Worm (Caenorhabditis elegans): Measurements from ENCODE around the gene Y77E11A.7.

Gene Y77E11A.7

ce11 chrIV:1419795-1420509 lies at the start of gene Y77E11A.7 (continued):
- TF ChIP-seq pbrm-1 (GFP tag; IDR thresholded peaks at IDR 0.05) (peak; percentile 48; the same call in 1 of the 2 replicates), snpc-4 (GFP tag; optimal IDR thresholded peaks at IDR 0.05) (no peak), snpc-4 (tag; optimal IDR thresholded peaks at IDR 0.05) (peak in 2 of 4 experiments; percentile 42 to 57), T26A5.8 (tag; optimal IDR thresholded peaks at IDR 0.05) (no peak), lsl-1 (GFP tag; optimal IDR thresholded peaks at IDR 0.05) (peak; percentile 95), tbp1 (GFP tag; optimal IDR thresholded peaks at IDR 0.05) (peak; percentile 1), fkh-3 (tag; optimal IDR thresholded peaks at IDR 0.05) (no peak), D2030.7 (GFP tag; IDR thresholded peaks at IDR 0.05) (peak; percentile 73), lin-26 (GFP tag; IDR thresholded peaks at IDR 0.05) (0 out of 2 replicates have a peak, but pooled peaks have one; percentile 29), egl-18 (GFP tag; IDR thresholded peaks at IDR 0.05) (no peak), madf-3 (GFP tag; IDR thresholded peaks at IDR 0.05) (peak; percentile 98), egrh-3 (GFP tag; IDR thresholded peaks at IDR 0.05) (peak; percentile 66), ztf-18 (tag; optimal IDR thresholded peaks at IDR 0.05) (peak; percentile 68), hsf-1 (GFP tag; IDR thresholded peaks at IDR 0.05) (no peak), sptf-2 (GFP tag; optimal IDR thresholded peaks at IDR 0.05) (peak; percentile 58), nhr-90 (tag; optimal IDR thresholded peaks at IDR 0.05) (no peak), B0261.1 (tag; optimal IDR thresholded peaks at IDR 0.05) (no peak), B0336.3 (GFP tag; IDR thresholded peaks at IDR 0.05) (peak; percentile 71), nfya-1 (tag; optimal IDR thresholded peaks at IDR 0.05; ENCODE audit: borderline replicate concordance, insufficient read depth) (no peak), dpff-1 (tag; optimal IDR thresholded peaks at IDR 0.05) (no peak), lsy-27 (tag; optimal IDR thresholded peaks at IDR 0.05; ENCODE audit: borderline replicate concordance, insufficient read depth) (no peak), him-1 (tag; optimal IDR thresholded peaks at IDR 0.05) (peak; percentile 14), nhr-179 (tag; optimal IDR thresholded peaks at IDR 0.05) (no peak), lin-54 (GFP tag; optimal IDR thresholded peaks at IDR 0.05) (peak; percentile 68), bed-1 (GFP tag; IDR thresholded peaks at IDR 0.05) (no peak), gei-17 (GFP tag; optimal IDR thresholded peaks at IDR 0.05) (peak; percentile 4), dox-1 (GFP tag; IDR thresholded peaks at IDR 0.05) (peak; percentile 94), ceh-58 (GFP tag; IDR thresholded peaks at IDR 0.05) (no peak), mel-28 (tag; optimal IDR thresholded peaks at IDR 0.05; ENCODE audit: borderline replicate concordance) (no peak), snpc-1.3 (tag; optimal IDR thresholded peaks at IDR 0.05; ENCODE audit: insufficient read depth) (no peak), akir-1 (GFP tag; optimal IDR thresholded peaks at IDR 0.05) (no peak), ceh-91 (GFP tag; IDR thresholded peaks at IDR 0.05) (peak; percentile 69; the same call in 1 of the 2 replicates), ceh-40 (GFP tag; IDR thresholded peaks at IDR 0.05) (no peak), lin-35 (GFP tag; optimal IDR thresholded peaks at IDR 0.05) (peak in 1 of 3 experiments; percentile 82), aptf-3 (GFP tag; IDR thresholded peaks at IDR 0.05) (no peak), Y53G8AR.9 (GFP tag; conservative IDR thresholded peaks at IDR 0.05) (no peak), hmg-1.2 (GFP tag; IDR thresholded peaks at IDR 0.05) (peak; percentile 70; the same call in 1 of the 2 replicates), ztf-22 (GFP tag; optimal IDR thresholded peaks at IDR 0.05) (no peak), Y53F4B.3 (GFP tag; IDR thresholded peaks at IDR 0.05) (no peak), mcd-1 (GFP tag; IDR thresholded peaks at IDR 0.05) (peak; percentile 93), K11D2.4 (GFP tag; IDR thresholded peaks at IDR 0.05) (peak; percentile 61; the same call in 1 of the 2 replicates), snpc-3.4 (tag; optimal IDR thresholded peaks at IDR 0.05) (peak; percentile 14), rpc-1 (optimal IDR thresholded peaks at IDR 0.05) (no peak), rpc-1 (tag; optimal IDR thresholded peaks at IDR 0.05) (no peak), bed-2 (GFP tag; IDR thresholded peaks at IDR 0.05) (0 out of 2 replicates have a peak, but pooled peaks have one; percentile 34), athp-1 (tag; optimal IDR thresholded peaks at IDR 0.05) (peak; percentile 26), zfh-2 (GFP tag; conservative IDR thresholded peaks at IDR 0.05) (peak; percentile 98)
